Fruit fly (Drosophila melanogaster) whole organism, wandering third instar larva: ENCODE data around the gene CG32137.

Experiments
- CG32264 ChIP-seq: fragments of 200-800 bp; sonication (Bioruptor generic); optimal IDR thresholded peaks from 2 replicates; lab custom pipeline; 2016; ENCODE audit warnings: missing biosample characterization, missing genetic modification characterization
- Dfd ChIP-seq: fragments of >200 bp; optimal IDR thresholded peaks from 2 replicates; lab custom pipeline; 2017; ENCODE audit warnings: missing biosample characterization, missing genetic modification characterization
- Hr78 ChIP-seq: fragments of >200 bp; optimal IDR thresholded peaks from 2 replicates; lab custom pipeline; 2017; ENCODE audit warnings: missing biosample characterization, missing genetic modification characterization
- Hr83 ChIP-seq: fragments of 200-300 bp; sonication (Bioruptor generic); optimal IDR thresholded peaks from 2 replicates; lab custom pipeline; 2016; ENCODE audit warnings: missing biosample characterization, mild to moderate bottlenecking, missing genetic modification characterization, moderate library complexity; ENCODE audit not compliant: poor library complexity, severe bottlenecking
- Jra ChIP-seq: sonication (Bioruptor generic); optimal IDR thresholded peaks from 2 replicates; lab custom pipeline; 2016; ENCODE audit warnings: missing biosample characterization, missing genetic modification characterization
- Vsx2 ChIP-seq: fragments of 200-300, 225-300 bp; sonication (Bioruptor generic); optimal IDR thresholded peaks from 2 replicates; lab custom pipeline; 2018; ENCODE audit warnings: missing biosample characterization, missing genetic modification characterization; ENCODE audit not compliant: partially characterized antibody
- br ChIP-seq: fragments of 200-800 bp; sonication (Bioruptor generic); optimal IDR thresholded peaks from 2 replicates; lab custom pipeline; 2016; ENCODE audit warnings: missing biosample characterization, missing genetic modification characterization
- dl ChIP-seq, 2 experiments: fragments of 175-275, 200-275 bp in 1 of 2; fragments of 200-275 bp in 1 of 2; sonication (Bioruptor generic); optimal IDR thresholded peaks; lab custom pipeline; 2018; ENCODE audit warnings: mild to moderate bottlenecking in 2 of 2, missing biosample characterization in 2 of 2, missing genetic modification characterization in 2 of 2, moderate library complexity in 2 of 2; ENCODE audit not compliant: partially characterized antibody in 2 of 2, insufficient read depth in 1 of 2
- ey ChIP-seq: fragments of 200-800 bp; sonication (Bioruptor generic); optimal IDR thresholded peaks from 2 replicates; lab custom pipeline; 2016; ENCODE audit warnings: missing biosample characterization, missing genetic modification characterization
- fru ChIP-seq: fragments of 200-800 bp; sonication (Bioruptor generic); optimal IDR thresholded peaks from 3 replicates; lab custom pipeline; 2016; ENCODE audit warnings: missing biosample characterization, mild to moderate bottlenecking, missing genetic modification characterization
- pan ChIP-seq: fragments of >200 bp; optimal IDR thresholded peaks from 2 replicates; lab custom pipeline; 2017
- psq ChIP-seq: fragments of 200-800 bp; sonication (Bioruptor generic); optimal IDR thresholded peaks from 3 replicates; lab custom pipeline; 2017; ENCODE audit warnings: missing biosample characterization, mild to moderate bottlenecking, missing genetic modification characterization, moderate library complexity

- TF ChIP-seq psq (GFP tag; lab: Kevin White, UChicago) (no peak), dl (GFP tag; optimal IDR thresholded peaks at IDR 0.05; lab: Kevin White, UChicago; ENCODE audit: insufficient read depth in 1 of 2, partially characterized antibody in 2 of 2) (no peak), CG32264 (GFP tag; lab: Kevin White, UChicago) (no peak), br (GFP tag; lab: Kevin White, UChicago) (no peak), ey (GFP tag; lab: Kevin White, UChicago) (no peak), fru (no peak), Jra (GFP tag; lab: Kevin White, UChicago) (no peak), Hr78 (GFP tag; lab: Kevin White, UChicago) (no peak), Vsx2 (GFP tag; lab: Kevin White, UChicago) (no peak), Dfd (no peak), Hr83 (GFP tag; lab: Kevin White, UChicago) (no peak), pan (lab: Kevin White, UChicago) (no peak)
Observed at dm6 chr3L:13934902-13935301, 4.1 kb upstream of the CG32137 start.
